Fruit fly (Drosophila melanogaster): ENCODE measurements around the gene CG14074.

Gene CG14074

DNA sequence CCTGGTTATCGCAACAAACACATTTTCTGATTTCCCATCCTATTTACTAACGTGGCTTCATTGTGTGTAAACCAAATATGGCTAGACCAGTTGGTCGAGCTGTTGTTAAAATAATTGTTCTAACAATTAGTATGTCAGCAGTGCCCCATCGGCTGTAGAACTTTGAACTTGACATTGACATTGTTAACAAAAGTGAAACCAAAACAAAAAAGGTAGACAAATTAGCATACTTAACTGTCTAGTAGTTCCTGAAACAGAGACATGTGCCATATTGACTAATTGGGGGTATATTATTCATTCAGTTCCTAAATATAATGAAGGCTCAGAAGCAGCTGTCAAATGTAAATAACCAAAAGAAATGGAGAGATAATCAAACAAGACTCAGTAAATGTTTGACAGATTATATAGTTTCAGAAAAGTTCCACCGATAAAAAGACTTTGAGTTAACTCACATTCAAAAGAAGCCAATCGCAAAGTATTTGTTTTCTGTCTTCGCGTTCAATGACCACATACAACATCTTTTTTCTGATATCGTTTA lies 28.2 kb upstream of the CG14074 start (continued):
- TF ChIP-seq CG3281 (GFP tag; optimal IDR thresholded peaks at IDR 0.05) (peak; percentile 13), Neu2 (GFP tag; optimal IDR thresholded peaks at IDR 0.05; ENCODE audit: borderline replicate concordance) (no peak), crol (GFP tag; IDR thresholded peaks at IDR 0.05) (no peak), Gsc (GFP tag; IDR thresholded peaks at IDR 0.05) (no peak), CG14710 (tag; optimal IDR thresholded peaks at IDR 0.05) (peak; percentile 30), GATAe (GFP tag; conservative IDR thresholded peaks at IDR 0.05) (no peak), ab (GFP tag; optimal IDR thresholded peaks at IDR 0.05) (no peak), CG8290 (GFP tag; optimal IDR thresholded peaks at IDR 0.05) (no peak), CG8290 (tag; optimal IDR thresholded peaks at IDR 0.05) (peak in 1 of 2 experiments; percentile 40), CoRest (tag; optimal IDR thresholded peaks at IDR 0.05) (no peak), pho (GFP tag; optimal IDR thresholded peaks at IDR 0.05) (peak; percentile 2), CG1832 (GFP tag; optimal IDR thresholded peaks at IDR 0.05) (no peak), lbe (GFP tag; optimal IDR thresholded peaks at IDR 0.05) (no peak), mam (GFP tag; optimal IDR thresholded peaks at IDR 0.05) (no peak), Abd-B (GFP tag; optimal IDR thresholded peaks at IDR 0.05) (no peak), tgo (GFP tag; IDR thresholded peaks at IDR 0.05) (no peak), NFAT (GFP tag; IDR thresholded peaks at IDR 0.05) (no peak), Drgx (GFP tag; IDR thresholded peaks at IDR 0.05) (no peak), zf30C (GFP tag; optimal IDR thresholded peaks at IDR 0.05) (no peak), CG6689 (GFP tag; IDR thresholded peaks at IDR 0.05) (no peak), insv (GFP tag; optimal IDR thresholded peaks at IDR 0.05) (no peak), gem (tag; optimal IDR thresholded peaks at IDR 0.05) (peak; percentile 32), phol (tag; optimal IDR thresholded peaks at IDR 0.05) (no peak), CG1792 (GFP tag; optimal IDR thresholded peaks at IDR 0.05) (peak; percentile 18), Hr39 (optimal IDR thresholded peaks at IDR 0.05) (no peak), CG11723 (GFP tag; optimal IDR thresholded peaks at IDR 0.05) (no peak), CG4707 (GFP tag; optimal IDR thresholded peaks at IDR 0.05) (no peak), CG10565 (GFP tag; optimal IDR thresholded peaks at IDR 0.05) (no peak), unc-4 (GFP tag; IDR thresholded peaks at IDR 0.05; ENCODE audit: partially characterized antibody) (no peak), cwo (GFP tag; optimal IDR thresholded peaks at IDR 0.05) (peak; percentile 39), fd96Cb (tag; optimal IDR thresholded peaks at IDR 0.05) (no peak), CG10462 (GFP tag; optimal IDR thresholded peaks at IDR 0.05) (no peak), tll (GFP tag; optimal IDR thresholded peaks at IDR 0.05) (peak in 1 of 2 experiments; percentile 28), gsb-n (tag; optimal IDR thresholded peaks at IDR 0.05) (no peak), Dad (GFP tag; optimal IDR thresholded peaks at IDR 0.05) (no peak), ro (GFP tag; IDR thresholded peaks at IDR 0.05) (no peak), CG17568 (GFP tag; optimal IDR thresholded peaks at IDR 0.05) (peak; percentile 10), nmo (GFP tag; optimal IDR thresholded peaks at IDR 0.05) (no peak), yki (optimal IDR thresholded peaks at IDR 0.05) (no peak), p53 (GFP tag; optimal IDR thresholded peaks at IDR 0.05) (no peak), CG5245 (GFP tag; optimal IDR thresholded peaks at IDR 0.05) (no peak), CG10979 (tag; optimal IDR thresholded peaks at IDR 0.05) (peak; percentile 17), Med (GFP tag) (peak; percentile 29), CG15514 (GFP tag; optimal IDR thresholded peaks at IDR 0.05) (peak; percentile 37), al (GFP tag; IDR thresholded peaks at IDR 0.05) (no peak), CG7786 (GFP tag; optimal IDR thresholded peaks at IDR 0.05) (no peak), Atf-2 (GFP tag; optimal IDR thresholded peaks at IDR 0.05) (no peak), Nf-YC (tag; optimal IDR thresholded peaks at IDR 0.05) (no peak), ERR (GFP tag; optimal IDR thresholded peaks at IDR 0.05) (peak; percentile 42), Atf3 (GFP tag; optimal IDR thresholded peaks at IDR 0.05) (no peak), scrt (GFP tag; optimal IDR thresholded peaks at IDR 0.05) (peak; percentile 24), CG8281 (tag; optimal IDR thresholded peaks at IDR 0.05) (peak; percentile 68)
